Worm (Caenorhabditis elegans) whole organism, L2 larva: Measurements from ENCODE around the gene mrpl-55.

Experiments used
- C34F6.9 ChIP-seq: fragments of 150-350 bp; optimal IDR thresholded peaks from 2 replicates; lab custom pipeline; 2014; ENCODE audit warnings: missing biosample characterization, missing genetic modification characterization
- F13H6.1 ChIP-seq: sonication (generic microtip); optimal IDR thresholded peaks from 2 replicates; lab custom pipeline; 2016; ENCODE audit warnings: missing genetic modification characterization, missing compliant biosample characterization
- Y55F3AM.14 ChIP-seq: fragments of 200-800 bp; sonication (Bioruptor generic); optimal IDR thresholded peaks from 2 replicates; lab custom pipeline; 2018; ENCODE audit warnings: mild to moderate bottlenecking, missing genetic modification characterization, missing compliant biosample characterization
- alr-1 ChIP-seq: fragments of 150-350 bp; optimal IDR thresholded peaks from 2 replicates; lab custom pipeline; 2014; ENCODE audit warnings: missing biosample characterization, missing genetic modification characterization
- aly-2 ChIP-seq: fragments of 150-350 bp; optimal IDR thresholded peaks from 2 replicates; lab custom pipeline; 2014; ENCODE audit warnings: missing biosample characterization, missing genetic modification characterization
- ama-1 ChIP-seq: fragments of 150-350 bp; optimal IDR thresholded peaks from 2 replicates; lab custom pipeline; 2018; ENCODE audit warnings: inconsistent platforms
- ceh-82 ChIP-seq: fragments of 150-350 bp; optimal IDR thresholded peaks from 2 replicates; lab custom pipeline; 2014; ENCODE audit warnings: missing biosample characterization, missing genetic modification characterization
- dmd-4 ChIP-seq: sonication (generic microtip); optimal IDR thresholded peaks from 2 replicates; lab custom pipeline; 2017; ENCODE audit warnings: missing biosample characterization, missing genetic modification characterization
- elt-3 ChIP-seq: sonication (generic microtip); optimal IDR thresholded peaks from 2 replicates; lab custom pipeline; 2017; ENCODE audit warnings: missing biosample characterization, missing genetic modification characterization
- fos-1 ChIP-seq: fragments of 150-350 bp; optimal IDR thresholded peaks from 2 replicates; lab custom pipeline; 2014; ENCODE audit warnings: missing biosample characterization, missing genetic modification characterization
- lin-13 ChIP-seq: fragments of 150-350 bp; optimal IDR thresholded peaks from 2 replicates; lab custom pipeline; 2014; ENCODE audit warnings: missing biosample characterization, missing genetic modification reagents, missing genetic modification characterization
- lin-39 ChIP-seq: fragments of 150-350 bp; optimal IDR thresholded peaks from 2 replicates; lab custom pipeline; 2014; ENCODE audit warnings: missing biosample characterization, missing genetic modification reagents, missing genetic modification characterization
- lsy-2 ChIP-seq, 2 experiments: fragments of 150-350 bp in 1 of 2; sonication (generic microtip) in 1 of 2; optimal IDR thresholded peaks; 2 replicates each; lab custom pipeline; 2014 to 2017; ENCODE audit warnings: missing biosample characterization in 2 of 2, missing genetic modification characterization in 2 of 2
- mbf-1 ChIP-seq: sonication (generic microtip); optimal IDR thresholded peaks from 2 replicates; lab custom pipeline; 2017; ENCODE audit warnings: missing biosample characterization, missing genetic modification characterization
- mdl-1 ChIP-seq, 2 experiments: fragments of 150-350 bp in 1 of 2; sonication (generic microtip) in 1 of 2; optimal IDR thresholded peaks; 2 replicates each; lab custom pipeline; 2017; ENCODE audit warnings: missing biosample characterization in 2 of 2, missing genetic modification characterization in 2 of 2
- nhr-12 ChIP-seq: fragments of 150-350 bp; optimal IDR thresholded peaks from 2 replicates; lab custom pipeline; 2014; ENCODE audit warnings: missing biosample characterization, missing genetic modification characterization
- nhr-21 ChIP-seq: fragments of 150-350 bp; optimal IDR thresholded peaks from 2 replicates; lab custom pipeline; 2014; ENCODE audit warnings: missing biosample characterization, missing genetic modification characterization
- nhr-23 ChIP-seq: fragments of 150-350 bp; optimal IDR thresholded peaks from 2 replicates; lab custom pipeline; 2014; ENCODE audit warnings: missing biosample characterization, missing genetic modification reagents, missing genetic modification characterization
- nhr-25 ChIP-seq: fragments of 150-350 bp; sonication (generic microtip); optimal IDR thresholded peaks from 3 replicates; lab custom pipeline; 2014; ENCODE audit warnings: missing biosample characterization, missing genetic modification characterization
- peb-1 ChIP-seq: fragments of 150-350 bp; optimal IDR thresholded peaks from 2 replicates; lab custom pipeline; 2014; ENCODE audit warnings: missing biosample characterization, missing genetic modification characterization
- sem-4 ChIP-seq: fragments of 150-350 bp; optimal IDR thresholded peaks from 2 replicates; lab custom pipeline; 2014; ENCODE audit warnings: missing biosample characterization, missing genetic modification reagents, missing genetic modification characterization
- skn-1 ChIP-seq: sonication (generic microtip); optimal IDR thresholded peaks from 2 replicates; lab custom pipeline; 2017; ENCODE audit warnings: missing biosample characterization, missing genetic modification characterization
- sma-3 ChIP-seq: sonication (generic microtip); optimal IDR thresholded peaks from 2 replicates; lab custom pipeline; 2016; ENCODE audit warnings: missing genetic modification reagents, missing genetic modification characterization, missing compliant biosample characterization
- snpc-4 ChIP-seq: fragments of 150-350 bp; optimal IDR thresholded peaks from 2 replicates; lab custom pipeline; 2014; ENCODE audit warnings: missing biosample characterization, missing genetic modification characterization
- unc-39 ChIP-seq: fragments of 150-350 bp; optimal IDR thresholded peaks from 2 replicates; lab custom pipeline; 2014; ENCODE audit warnings: missing biosample characterization, missing genetic modification characterization
- unc-62 ChIP-seq: fragments of 150-350 bp; optimal IDR thresholded peaks from 2 replicates; lab custom pipeline; 2014; ENCODE audit warnings: missing biosample characterization, missing genetic modification reagents, missing genetic modification characterization
- zag-1 ChIP-seq: fragments of 150-350 bp; optimal IDR thresholded peaks from 2 replicates; lab custom pipeline; 2014; ENCODE audit warnings: missing biosample characterization, missing genetic modification characterization
- ztf-1 ChIP-seq: fragments of 200-800 bp; sonication (Bioruptor generic); conservative IDR thresholded peaks from 2 replicates; pipeline ENCODE4 v1.3.6; 2022; ENCODE audit warnings: missing genetic modification characterization, missing compliant biosample characterization
- ztf-4 ChIP-seq: fragments of 150-350 bp; optimal IDR thresholded peaks from 2 replicates; lab custom pipeline; 2014; ENCODE audit warnings: missing biosample characterization, missing genetic modification characterization

The mrpl-55 gene

ce11 chrIV:467291-467690 lies 23.5 kb downstream of the mrpl-55 start:
- TF ChIP-seq nhr-12 (tag; lab: Kevin White, UChicago) (no peak), lin-13 (GFP tag; lab: Kevin White, UChicago) (no peak), ztf-1 (GFP tag; lab: Robert Waterston, UW) (no peak), ztf-4 (no peak), unc-39 (tag; lab: Kevin White, UChicago) (no peak), lsy-2 (tag; optimal IDR thresholded peaks at IDR 0.05; lab: Kevin White, UChicago) (no peak), aly-2 (tag; lab: Kevin White, UChicago) (no peak), ceh-82 (no peak)

- TF ChIP-seq fos-1 (tag; lab: Kevin White, UChicago), result no peak
- TF ChIP-seq mdl-1 (tag; optimal IDR thresholded peaks at IDR 0.05; lab: Kevin White, UChicago), result no peak
- TF ChIP-seq unc-62 (GFP tag; lab: Kevin White, UChicago), result no peak
- TF ChIP-seq, all 48 proteins: peak for 0
Observed at ce11 chrIV:468307-468706, 24.5 kb downstream of the mrpl-55 start.

- TF ChIP-seq snpc-4 (tag; lab: Kevin White, UChicago), result no peak
- TF ChIP-seq lin-13 (GFP tag; lab: Kevin White, UChicago), result no peak
- no peak for TF ChIP-seq skn-1 (tag; lab: Kevin White, UChicago)
- TF ChIP-seq mbf-1 (tag; lab: Kevin White, UChicago), result no peak
- no peak for TF ChIP-seq ama-1 (lab: Kevin White, UChicago)
Observed at ce11 chrIV:481067-481466, 37.3 kb downstream of the mrpl-55 start, which contains the start of gene npr-37. TSS of gene npr-37 (minus strand) at chrIV:481167.

- TF ChIP-seq nhr-25 (tag; lab: Kevin White, UChicago) (no peak), sma-3 (GFP tag; lab: Kevin White, UChicago) (no peak), peb-1 (tag; lab: Kevin White, UChicago) (no peak)
Observed at ce11 chrIV:484004-484403, 40.2 kb downstream of the mrpl-55 start.

ce11 chrIV:484768-485167 lies 41.0 kb downstream of the mrpl-55 start:
- TF ChIP-seq alr-1 (tag; lab: Kevin White, UChicago), result no peak
- no peak for TF ChIP-seq skn-1 (tag; lab: Kevin White, UChicago)
- no peak for TF ChIP-seq ztf-1 (GFP tag; lab: Robert Waterston, UW)
- TF ChIP-seq lin-39, result no peak
- TF ChIP-seq sem-4 (tag; lab: Kevin White, UChicago), result no peak
- no peak for TF ChIP-seq zag-1 (tag; lab: Kevin White, UChicago)
- TF ChIP-seq Y55F3AM.14 (GFP tag; lab: Kevin White, UChicago), result no peak
- no peak for TF ChIP-seq ceh-82
- no peak for TF ChIP-seq F13H6.1
- TF ChIP-seq lin-13 (GFP tag; lab: Kevin White, UChicago), result no peak
- TF ChIP-seq nhr-23, result no peak
- no peak for TF ChIP-seq sma-3 (GFP tag; lab: Kevin White, UChicago)
- TF ChIP-seq dmd-4 (tag; lab: Kevin White, UChicago), result no peak
- TF ChIP-seq nhr-21 (tag; lab: Kevin White, UChicago), result no peak
- no peak for TF ChIP-seq C34F6.9 (tag; lab: Kevin White, UChicago)
- no peak for TF ChIP-seq elt-3 (tag; lab: Kevin White, UChicago)
